Fruit fly (Drosophila melanogaster): ENCODE data around the gene mRpL1.

mRpL1 gene

DNA sequence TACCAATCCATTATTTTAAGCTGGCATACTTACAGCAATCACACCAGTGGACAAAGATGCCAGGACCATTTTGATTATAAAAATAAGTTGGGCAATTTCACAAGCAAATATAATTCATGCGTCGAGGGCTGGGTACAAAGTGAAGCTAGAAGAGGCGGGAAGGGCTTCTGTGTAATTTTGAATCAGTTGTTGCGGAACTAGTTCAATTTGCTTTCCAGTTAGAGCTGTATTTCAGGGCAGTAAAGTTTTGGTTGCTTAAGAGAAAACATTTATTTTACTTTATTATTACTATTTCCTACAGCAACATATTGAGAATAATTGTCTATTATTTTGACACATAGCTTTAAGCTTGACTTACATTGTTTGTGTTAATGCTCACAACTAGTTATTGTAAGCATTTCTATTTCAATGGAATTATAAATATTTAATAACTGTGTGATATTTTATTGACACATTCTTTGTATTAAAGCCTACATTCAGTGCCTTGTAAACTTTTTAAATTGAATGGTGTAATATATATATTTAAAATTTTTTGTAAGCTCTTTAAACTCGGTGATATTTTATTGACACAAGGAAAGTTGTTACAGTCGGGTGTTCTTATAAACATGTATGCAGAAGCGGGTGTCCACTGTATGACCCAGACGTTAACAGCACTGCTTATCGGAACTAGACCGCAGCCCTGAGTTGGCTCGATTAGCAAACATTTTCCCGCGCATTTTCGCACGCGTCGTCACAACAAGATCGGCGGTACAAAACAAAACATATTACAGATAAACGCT, 36.7 kb upstream of the mRpL1 start, which contains the start of the genes RPA1 and Mcm2 (continued):
- TF ChIP-seq CG4404 (GFP tag; IDR thresholded peaks at IDR 0.05) (peak; percentile 65), fd64A (GFP tag; optimal IDR thresholded peaks at IDR 0.05) (no peak), tup (GFP tag; optimal IDR thresholded peaks at IDR 0.05) (peak; percentile 33), chn (GFP tag; optimal IDR thresholded peaks at IDR 0.05) (peak; percentile 68), CG3847 (GFP tag; IDR thresholded peaks at IDR 0.05) (peak; percentile 76; the same call in 1 of the 2 replicates), CG13775 (GFP tag; optimal IDR thresholded peaks at IDR 0.05) (peak; percentile 89), Dll (GFP tag; IDR thresholded peaks at IDR 0.05; ENCODE audit: partially characterized antibody) (no peak), Neu2 (GFP tag; optimal IDR thresholded peaks at IDR 0.05; ENCODE audit: borderline replicate concordance) (no peak), CkIIα-i1 (GFP tag; IDR thresholded peaks at IDR 0.05) (no peak), Camta (GFP tag; optimal IDR thresholded peaks at IDR 0.05) (no peak), CG12071 (GFP tag; optimal IDR thresholded peaks at IDR 0.05) (no peak), scrt (GFP tag; optimal IDR thresholded peaks at IDR 0.05) (peak; percentile 55), CG6689 (GFP tag; IDR thresholded peaks at IDR 0.05) (peak; percentile 81), CG11398 (GFP tag; optimal IDR thresholded peaks at IDR 0.05) (no peak), MESR4 (GFP tag; optimal IDR thresholded peaks at IDR 0.05) (peak; percentile 42), Hr39 (optimal IDR thresholded peaks at IDR 0.05) (no peak), Meics (GFP tag; optimal IDR thresholded peaks at IDR 0.05) (peak; percentile 74), CG8388 (GFP tag; optimal IDR thresholded peaks at IDR 0.05) (peak; percentile 66), CG7556 (GFP tag; optimal IDR thresholded peaks at IDR 0.05) (peak; percentile 75), Adf1 (GFP tag; IDR thresholded peaks at IDR 0.05) (no peak; the same call in none of the 2 replicates), Chrac-16 (GFP tag; optimal IDR thresholded peaks at IDR 0.05) (peak; percentile 82), slbo (GFP tag; IDR thresholded peaks at IDR 0.05) (peak; percentile 95), sens (GFP tag) (peak; percentile 91), Side (GFP tag; optimal IDR thresholded peaks at IDR 0.05) (peak; percentile 5), CG3838 (GFP tag; optimal IDR thresholded peaks at IDR 0.05) (no peak), CG1792 (GFP tag; optimal IDR thresholded peaks at IDR 0.05) (peak; percentile 32), phol (tag; optimal IDR thresholded peaks at IDR 0.05) (peak; percentile 80), Oaz (GFP tag; IDR thresholded peaks at IDR 0.05) (0 out of 2 replicates have a peak, but pooled peaks have one; percentile 29), rib (GFP tag; IDR thresholded peaks at IDR 0.05) (peak; percentile 14; the same call in 1 of the 2 replicates), CG31224 (GFP tag; IDR thresholded peaks at IDR 0.05) (peak; percentile 65), bcd (GFP tag; optimal IDR thresholded peaks at IDR 0.05) (peak; percentile 83), CG14667 (GFP tag; IDR thresholded peaks at IDR 0.05) (peak; percentile 81), CG4820 (GFP tag; optimal IDR thresholded peaks at IDR 0.05) (peak; percentile 74), CG10147 (GFP tag; optimal IDR thresholded peaks at IDR 0.05) (peak; percentile 68), cwo (GFP tag; optimal IDR thresholded peaks at IDR 0.05) (peak; percentile 49), CG9727 (GFP tag; optimal IDR thresholded peaks at IDR 0.05) (peak; percentile 82), CG17359 (tag; optimal IDR thresholded peaks at IDR 0.05) (peak; percentile 63), CG5245 (GFP tag; optimal IDR thresholded peaks at IDR 0.05) (peak; percentile 68), al (GFP tag; IDR thresholded peaks at IDR 0.05) (peak; percentile 81), Ets97D (GFP tag; optimal IDR thresholded peaks at IDR 0.05) (peak; percentile 24), mirr (GFP tag; optimal IDR thresholded peaks at IDR 0.05) (no peak), CG31365 (tag; optimal IDR thresholded peaks at IDR 0.05) (peak; percentile 86), Atf-2 (GFP tag; optimal IDR thresholded peaks at IDR 0.05) (no peak), Poxn (GFP tag; IDR thresholded peaks at IDR 0.05) (peak; percentile 54; the same call in 1 of the 2 replicates), CG34422 (GFP tag; IDR thresholded peaks at IDR 0.05) (peak; percentile 88), CG33213 (GFP tag; optimal IDR thresholded peaks at IDR 0.05) (no peak), CG8924 (tag; optimal IDR thresholded peaks at IDR 0.05) (peak; percentile 81), CG12299 (tag; optimal IDR thresholded peaks at IDR 0.05) (peak; percentile 30), CG3407 (GFP tag; optimal IDR thresholded peaks at IDR 0.05) (peak; percentile 38), tna (GFP tag; IDR thresholded peaks at IDR 0.05; ENCODE audit: partially characterized antibody) (no peak)
